Fruit fly (Drosophila melanogaster) whole organism: ENCODE measurements around the gene CG31145.

Experiments
- CG8478 ChIP-seq: fragments of >200 bp; optimal IDR thresholded peaks from 2 replicates; lab custom pipeline; 2018; ENCODE audit warnings: inconsistent platforms
- Dll ChIP-seq: fragments of >200 bp; optimal IDR thresholded peaks from 2 replicates; lab custom pipeline; 2017
- EcR ChIP-seq, 2 experiments: fragments of >200 bp; optimal IDR thresholded peaks; 2 replicates each; lab custom pipeline; 2017; ENCODE audit warnings: missing biosample characterization in 2 of 2, missing genetic modification characterization in 2 of 2, missing genetic modification reagents in 2 of 2
- pan ChIP-seq: fragments of >200 bp; optimal IDR thresholded peaks from 2 replicates; lab custom pipeline; 2017
- psq ChIP-seq: fragments of >200 bp; optimal IDR thresholded peaks from 2 replicates; lab custom pipeline; 2017
- usp ChIP-seq: fragments of >200 bp; optimal IDR thresholded peaks from 2 replicates; lab custom pipeline; 2017; ENCODE audit warnings: missing biosample characterization, missing genetic modification characterization, mixed read lengths

The CG31145 gene

DNA sequence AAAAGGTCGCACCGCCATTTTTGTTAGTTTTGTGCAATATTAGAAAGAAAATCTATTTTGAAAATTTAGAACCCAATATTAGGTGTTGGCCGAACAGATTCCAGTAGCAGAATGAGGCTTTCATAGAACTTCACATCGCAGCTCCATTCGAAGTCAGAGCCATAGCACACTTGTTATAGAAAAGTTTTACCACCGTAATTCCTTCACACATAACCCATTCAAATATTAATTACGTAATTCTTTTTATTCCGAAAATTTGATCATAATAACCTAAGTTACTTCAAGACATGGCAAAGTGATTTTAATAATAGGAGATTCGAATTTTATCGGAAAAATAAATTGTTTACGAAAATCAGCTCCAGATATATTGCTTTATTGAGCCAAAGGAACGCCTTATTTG lies 26.7 kb upstream of the CG31145 start, which contains the start of gene CG10252:
CG10252 (minus strand) TSS at position 101 of the 400 bp plus-strand sequence.
- no peak for TF ChIP-seq psq (lab: Kevin White, UChicago)
- TF ChIP-seq usp, result no peak
- TF ChIP-seq pan (lab: Kevin White, UChicago), result no peak
- TF ChIP-seq Dll, result no peak
- no peak for TF ChIP-seq EcR (GFP tag; optimal IDR thresholded peaks at IDR 0.05; lab: Kevin White, UChicago)
- TF ChIP-seq CG8478 (lab: Kevin White, UChicago), result no peak

DNA sequence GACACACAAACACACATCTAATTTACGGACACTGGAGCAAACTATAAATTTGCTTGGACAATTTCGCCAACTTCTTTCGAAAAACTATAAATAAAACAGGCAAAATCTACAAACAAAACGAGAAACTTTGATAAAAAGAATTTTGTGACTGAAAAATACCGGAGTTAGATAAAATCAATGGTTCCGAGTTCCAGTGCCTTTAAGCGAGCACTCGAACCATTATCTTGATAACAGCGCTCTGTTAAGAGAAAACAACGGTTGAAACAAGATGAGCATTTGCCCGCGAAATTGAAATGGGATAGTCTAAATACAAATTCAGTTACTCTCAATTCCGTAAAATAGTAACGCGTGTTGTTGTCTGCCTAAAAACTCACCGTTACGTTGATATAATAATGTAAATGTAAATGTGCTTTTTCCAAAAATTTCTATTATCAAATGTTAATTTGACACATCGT lies 25.1 kb upstream of the CG31145 start, which contains the start of gene CG10254:
CG10254 (minus strand) TSS at position 405 of the 455 bp plus-strand sequence.
- TF ChIP-seq CG8478 (lab: Kevin White, UChicago) (no peak), pan (lab: Kevin White, UChicago) (no peak), EcR (GFP tag; optimal IDR thresholded peaks at IDR 0.05; lab: Kevin White, UChicago) (no peak), psq (lab: Kevin White, UChicago) (no peak), usp (no peak), Dll (no peak)

DNA sequence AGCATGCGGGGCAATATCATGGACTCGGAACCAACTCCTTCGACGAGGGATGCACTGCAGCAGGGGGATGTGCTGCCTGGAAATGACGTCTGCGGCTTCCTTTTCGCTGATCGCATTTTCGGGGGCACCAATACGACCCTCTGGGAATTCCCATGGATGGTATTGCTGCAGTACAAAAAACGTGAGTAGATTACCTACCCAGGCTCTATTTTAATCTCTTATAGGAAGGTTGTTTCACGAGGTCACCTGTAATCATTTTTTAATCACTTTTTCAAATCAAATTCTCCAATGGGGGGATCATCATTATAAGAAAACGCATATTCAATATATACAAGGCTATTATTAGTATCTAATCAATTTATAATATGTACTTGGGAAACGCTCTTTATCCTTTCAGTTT lies 17.5 kb upstream of the CG31145 start:
- TF ChIP-seq EcR (GFP tag; optimal IDR thresholded peaks at IDR 0.05; lab: Kevin White, UChicago), result no peak

DNA sequence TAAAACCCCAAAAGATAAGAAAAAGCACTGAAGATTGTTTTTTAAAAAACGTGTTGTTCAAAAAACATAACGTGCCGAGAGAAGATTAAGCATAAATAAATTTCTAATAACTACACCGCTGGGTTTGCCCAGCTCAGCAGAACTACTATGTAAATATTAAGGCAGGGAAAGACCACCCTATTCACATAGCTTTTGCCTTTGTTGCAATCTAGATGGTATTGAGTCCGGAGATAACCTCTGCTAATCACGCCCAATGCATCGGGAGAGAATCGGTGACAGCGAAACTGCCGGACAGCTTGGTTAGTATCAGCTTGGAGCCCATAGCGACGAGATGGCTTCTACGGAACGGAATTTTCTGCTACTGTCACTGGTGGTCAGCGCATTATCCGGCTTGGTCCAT lies 16.5 kb upstream of the CG31145 start, which contains the start of gene SPE:
SPE (plus strand) TSS at position 301 of the 400 bp plus-strand sequence.
- TF ChIP-seq Dll (no peak), usp (no peak), psq (lab: Kevin White, UChicago) (no peak), pan (lab: Kevin White, UChicago) (no peak), EcR (GFP tag; optimal IDR thresholded peaks at IDR 0.05; lab: Kevin White, UChicago) (no peak)

DNA sequence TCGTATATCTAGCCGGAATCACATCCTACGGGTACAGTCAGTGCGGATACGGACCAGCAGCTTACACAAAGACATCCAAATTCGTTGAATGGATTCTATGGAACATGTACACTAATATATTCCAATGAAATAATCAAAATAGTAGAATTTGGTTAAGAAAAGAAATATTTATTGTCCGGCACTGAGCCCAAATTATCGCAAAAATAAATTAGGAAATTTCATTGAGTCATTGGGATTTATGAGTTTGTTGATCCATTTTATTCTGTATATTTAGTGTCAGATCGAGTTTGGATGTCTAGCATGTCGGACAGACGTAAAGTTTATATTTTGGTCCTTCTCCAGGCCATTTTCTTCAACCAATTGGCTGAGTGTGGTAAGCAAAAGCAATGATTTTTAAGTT lies 14.3 kb upstream of the CG31145 start, which contains the start of gene CG18754:
CG18754 (plus strand) TSS at position 301 of the 400 bp plus-strand sequence.
- TF ChIP-seq Dll, result no peak
- TF ChIP-seq psq (lab: Kevin White, UChicago), result no peak
- no peak for TF ChIP-seq EcR (GFP tag; optimal IDR thresholded peaks at IDR 0.05; lab: Kevin White, UChicago)
- TF ChIP-seq CG8478 (lab: Kevin White, UChicago), result no peak
- no peak for TF ChIP-seq pan (lab: Kevin White, UChicago)
- no peak for TF ChIP-seq usp

DNA sequence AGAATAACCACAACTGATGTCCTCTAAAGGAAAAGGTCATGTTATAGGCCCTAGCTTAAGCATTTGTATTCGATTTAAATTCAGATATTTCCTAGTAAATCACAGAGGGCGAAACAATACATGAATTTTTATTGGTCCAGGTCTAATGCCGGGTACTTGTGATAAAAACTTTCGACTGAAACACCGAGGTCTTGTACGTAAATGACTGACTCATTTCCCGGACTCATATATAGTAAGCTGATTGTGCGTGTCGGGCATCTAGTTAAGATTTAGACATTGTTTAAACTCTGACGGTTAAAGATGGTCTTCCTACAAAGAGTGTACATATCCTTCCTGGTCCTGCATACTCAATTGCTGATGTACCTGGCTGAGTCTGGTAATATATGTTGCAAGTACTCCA lies 12.7 kb upstream of the CG31145 start, which contains the start of gene CG16710:
CG16710 (plus strand) TSS at position 301 of the 400 bp plus-strand sequence.
- TF ChIP-seq usp, result no peak
- TF ChIP-seq Dll, result no peak
- TF ChIP-seq pan (lab: Kevin White, UChicago), result no peak
- no peak for TF ChIP-seq CG8478 (lab: Kevin White, UChicago)

DNA sequence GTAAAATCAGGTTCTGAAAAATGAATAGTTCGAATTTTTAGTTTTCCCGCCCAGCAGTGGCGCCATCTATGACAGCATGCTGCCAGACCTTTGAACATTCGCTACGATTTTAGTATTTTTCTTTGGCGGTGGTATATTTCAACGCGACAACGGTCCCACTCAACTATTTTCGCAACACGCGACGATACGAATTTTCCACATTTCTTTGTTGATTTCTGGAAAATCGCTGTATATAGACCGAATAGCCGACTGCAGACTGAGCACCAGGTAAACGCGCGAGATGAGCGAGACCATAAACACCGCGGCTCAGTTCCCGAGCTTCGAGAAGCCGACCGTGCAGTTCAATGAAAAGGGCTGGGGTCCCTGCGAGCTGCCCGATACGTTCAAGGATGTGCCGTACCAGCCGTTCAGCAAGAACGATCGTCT lies 10.5 kb upstream of the CG31145 start, which contains the start of gene eIF3d1:
eIF3d1 (plus strand) TSS at position 129 of the 426 bp plus-strand sequence.
- no peak for TF ChIP-seq EcR (GFP tag; optimal IDR thresholded peaks at IDR 0.05; lab: Kevin White, UChicago)
- no peak for TF ChIP-seq psq (lab: Kevin White, UChicago)
- no peak for TF ChIP-seq CG8478 (lab: Kevin White, UChicago)
- TF ChIP-seq pan (lab: Kevin White, UChicago), result no peak
- no peak for TF ChIP-seq Dll
- no peak for TF ChIP-seq usp

DNA sequence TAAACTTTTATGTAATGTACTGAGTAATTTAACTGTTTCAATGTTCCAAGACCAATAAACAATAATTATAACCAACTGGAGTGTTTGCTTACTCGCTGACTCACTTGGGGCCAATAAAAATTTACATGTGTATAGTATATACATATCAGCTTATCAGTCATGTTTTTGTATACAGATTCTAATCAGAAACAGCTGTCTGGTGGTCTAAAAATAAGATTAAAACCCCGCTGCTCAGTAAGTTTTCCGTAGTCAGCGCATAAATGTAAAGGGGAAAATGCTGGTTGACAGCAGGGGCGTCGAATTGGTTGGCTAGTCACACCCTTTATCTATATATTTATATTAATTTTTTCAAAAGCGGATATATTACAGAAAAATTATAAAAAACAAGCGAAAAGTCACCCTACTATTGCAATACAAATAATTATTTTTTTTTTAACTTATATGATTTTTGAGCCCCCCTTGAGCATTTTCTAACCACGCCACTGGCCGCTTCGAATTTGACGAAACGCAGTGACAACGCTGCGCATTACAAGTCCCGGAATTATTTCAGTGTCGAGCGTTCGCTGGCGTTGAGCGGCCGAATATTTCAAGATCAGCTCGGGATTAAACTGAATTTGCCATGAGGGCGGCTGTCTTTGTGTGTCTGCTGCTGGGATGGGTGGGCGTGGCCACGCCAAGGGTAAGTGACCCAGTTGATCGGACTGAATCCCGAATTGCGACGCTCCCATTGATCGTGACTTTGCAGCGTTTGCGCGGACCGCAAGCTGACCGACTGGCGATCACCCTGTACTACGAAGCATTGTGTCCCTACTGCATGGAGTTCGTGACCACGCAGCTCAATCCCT lies 9.1 kb upstream of the CG31145 start, which contains the start of gene GILT2:
GILT2 (plus strand) TSS at position 547 of the 845 bp plus-strand sequence.
- TF ChIP-seq Dll (no peak), EcR (GFP tag; optimal IDR thresholded peaks at IDR 0.05; lab: Kevin White, UChicago) (no peak), psq (lab: Kevin White, UChicago) (no peak), pan (lab: Kevin White, UChicago) (no peak), usp (no peak), CG8478 (lab: Kevin White, UChicago) (no peak)

DNA sequence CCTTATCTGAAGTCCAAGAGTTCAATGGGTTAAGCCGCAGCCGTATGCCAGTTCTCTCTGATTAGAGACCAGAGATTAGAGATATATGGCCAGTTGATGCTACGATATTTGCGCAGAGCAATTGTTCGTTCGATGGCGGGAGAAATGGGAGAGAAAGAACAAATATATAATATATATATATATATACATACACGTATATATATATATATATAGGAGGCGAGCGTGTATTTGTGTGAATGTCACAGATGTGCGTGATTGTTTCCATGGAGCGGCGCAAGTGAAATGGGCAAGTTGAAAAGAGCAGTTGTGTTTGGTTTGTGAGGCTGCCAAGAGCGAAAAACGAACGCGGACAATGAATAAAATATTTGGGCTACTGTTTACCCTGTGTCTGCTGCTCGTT lies 7.6 kb upstream of the CG31145 start, which contains the start of gene GILT3:
GILT3 (plus strand) TSS at position 301 of the 400 bp plus-strand sequence.
- TF ChIP-seq Dll (no peak), CG8478 (lab: Kevin White, UChicago) (no peak), EcR (GFP tag; optimal IDR thresholded peaks at IDR 0.05; lab: Kevin White, UChicago) (no peak), pan (lab: Kevin White, UChicago) (no peak), usp (no peak), psq (lab: Kevin White, UChicago) (no peak)

DNA sequence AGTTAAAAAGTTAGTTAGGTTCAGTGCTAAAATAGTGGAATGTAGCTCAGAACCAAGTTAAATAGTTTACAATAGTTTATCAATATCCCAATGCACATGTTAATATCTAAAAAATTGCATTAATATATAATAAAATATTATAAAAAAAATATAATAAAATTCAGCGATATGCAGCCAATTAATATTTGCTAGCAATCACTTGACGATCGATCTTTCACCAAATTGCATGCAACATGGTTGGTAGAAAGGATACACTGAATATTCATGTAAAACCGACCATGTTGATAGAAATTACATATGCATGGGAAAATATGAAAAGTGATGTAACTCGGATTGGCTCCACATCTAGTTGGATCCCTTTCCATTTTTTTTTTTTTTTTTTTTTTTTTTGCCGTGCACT lies 6.2 kb upstream of the CG31145 start:
- TF ChIP-seq CG8478 (lab: Kevin White, UChicago) (no peak), pan (lab: Kevin White, UChicago) (no peak), Dll (no peak), EcR (GFP tag; optimal IDR thresholded peaks at IDR 0.05; lab: Kevin White, UChicago) (no peak)

DNA sequence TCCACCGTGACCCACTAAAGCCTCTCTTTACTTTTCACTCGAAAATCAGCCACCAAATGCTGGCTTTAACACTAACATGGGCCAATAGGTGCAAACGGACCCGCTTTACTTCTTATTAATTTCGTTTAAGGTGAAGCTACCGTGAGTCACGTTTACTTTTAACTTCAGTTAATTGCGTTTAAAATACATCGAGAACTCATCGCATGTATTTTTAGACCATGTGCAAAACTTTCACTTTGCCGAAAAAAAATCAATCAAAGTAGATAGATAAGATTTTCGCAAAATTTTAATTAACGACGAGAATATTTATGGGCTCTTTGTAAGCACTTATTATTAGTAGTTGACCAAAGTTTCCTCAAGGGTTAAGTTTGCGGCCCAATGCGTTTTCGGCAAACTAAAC lies 4.9 kb upstream of the CG31145 start:
- TF ChIP-seq Dll (no peak), CG8478 (lab: Kevin White, UChicago) (no peak)

DNA sequence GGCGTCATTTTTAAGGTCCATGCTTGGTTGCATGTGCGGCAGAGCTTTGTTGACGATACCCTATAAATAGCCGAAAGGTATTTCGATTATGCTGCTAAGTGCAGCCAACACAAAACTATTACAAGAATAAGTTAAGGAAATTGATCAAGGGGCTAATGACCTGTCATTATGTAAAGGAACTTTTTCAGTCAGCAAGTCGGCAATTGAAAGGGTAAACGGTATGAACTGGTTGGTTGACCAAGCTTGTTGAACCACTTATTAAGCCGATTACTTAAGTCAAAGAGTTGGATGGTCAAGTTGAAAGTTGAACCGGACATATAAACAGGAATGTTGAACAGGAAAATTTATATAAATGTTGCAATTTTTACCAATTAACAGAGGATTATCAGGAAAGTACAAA lies 3.6 kb upstream of the CG31145 start:
- TF ChIP-seq usp (no peak), pan (lab: Kevin White, UChicago) (no peak), Dll (no peak), CG8478 (lab: Kevin White, UChicago) (no peak), psq (lab: Kevin White, UChicago) (no peak), EcR (GFP tag; optimal IDR thresholded peaks at IDR 0.05; lab: Kevin White, UChicago) (no peak)
